Worm (Caenorhabditis elegans): ENCODE measurements around the gene gon-1.
"Not testable (repeated sequence)": the region's sequence is repeated elsewhere in the genome, so short reads cannot be mapped to it uniquely, and the experiment has no call there.

Gene gon-1

ce11 chrIV:9894331-9894730, 58.9 kb downstream of the gon-1 start, which contains the start of gene msp-77:
msp-77 (plus strand) TSS chrIV:9894631.
- TF ChIP-seq ceh-58 (GFP tag; IDR thresholded peaks at IDR 0.05); ceh-100 (GFP tag; IDR thresholded peaks at IDR 0.05); tbx-9 (tag; optimal IDR thresholded peaks at IDR 0.05; ENCODE audit: borderline replicate concordance): not testable (repeated sequence)

- not testable (repeated sequence) for TF ChIP-seq madf-6 (GFP tag; IDR thresholded peaks at IDR 0.05); Y53G8AR.9 (GFP tag; conservative IDR thresholded peaks at IDR 0.05); hrde-1 (tag; optimal IDR thresholded peaks at IDR 0.05; ENCODE audit: borderline replicate concordance)
Observed at ce11 chrIV:9893649-9894048, 59.6 kb downstream of the gon-1 start, which contains the start of gene sss-1. sss-1 (minus strand) TSS chrIV:9893749.

DNA sequence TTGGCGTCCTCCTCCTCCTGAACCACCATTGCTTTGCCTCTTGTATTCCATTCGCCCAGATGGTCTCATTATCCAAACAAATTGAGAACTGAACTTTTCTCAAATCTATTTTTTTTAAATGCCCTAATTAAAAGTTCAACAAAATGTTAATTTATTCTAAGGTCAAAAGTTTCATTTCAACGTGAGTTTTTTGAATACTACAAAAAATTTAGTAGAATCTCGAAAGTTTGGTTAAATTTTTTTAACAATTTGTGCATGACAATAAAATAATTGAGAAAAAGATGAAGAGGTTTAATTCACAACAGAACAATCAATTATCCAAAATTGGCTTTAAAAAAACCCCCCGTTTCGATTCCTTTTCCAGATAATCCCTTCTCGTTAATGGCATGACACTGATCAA, 61.3 kb downstream of the gon-1 start, which contains the start of gene F32B6.4:
Gene F32B6.4 (minus strand): TSS at position 101 of the 400 bp plus-strand sequence.
- TF ChIP-seq nhr-27 (tag; optimal IDR thresholded peaks at IDR 0.05), result no peak
- TF ChIP-seq lin-40 (tag; optimal IDR thresholded peaks at IDR 0.05), result no peak
- TF ChIP-seq ztf-26 (tag; optimal IDR thresholded peaks at IDR 0.05), result no peak
- no peak for TF ChIP-seq snpc-4 (GFP tag; optimal IDR thresholded peaks at IDR 0.05)
- no peak for TF ChIP-seq snpc-4 (tag; optimal IDR thresholded peaks at IDR 0.05)
- TF ChIP-seq attf-6 (GFP tag; IDR thresholded peaks at IDR 0.05), result no peak
- no peak for TF ChIP-seq hsf-1 (GFP tag; IDR thresholded peaks at IDR 0.05)
- no peak for TF ChIP-seq D2030.7 (GFP tag; IDR thresholded peaks at IDR 0.05)
- TF ChIP-seq dpl-1 (GFP tag; optimal IDR thresholded peaks at IDR 0.05), result no peak

DNA sequence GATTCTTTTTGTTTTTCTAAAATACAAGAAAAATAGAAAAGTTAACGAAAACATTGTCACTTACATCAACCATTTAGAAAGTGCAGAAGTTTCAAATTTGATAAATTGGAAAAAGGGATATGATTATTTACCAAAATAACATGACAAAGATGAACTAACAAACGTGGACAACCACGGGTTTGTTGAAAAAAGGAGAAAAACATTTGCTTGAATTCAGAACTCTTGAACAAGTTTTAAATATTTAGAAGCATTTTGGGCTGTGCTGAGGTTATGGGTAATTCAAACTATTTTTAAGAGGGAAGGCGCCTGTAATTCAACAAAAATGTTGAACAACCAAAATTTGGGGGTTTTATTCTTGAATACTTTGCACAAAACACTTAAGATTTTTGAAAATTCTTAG, 63.4 kb downstream of the gon-1 start, which contains the start of gene ttbk-3:
Gene ttbk-3 (minus strand): TSS at position 101 of the 400 bp plus-strand sequence.
- TF ChIP-seq B0261.1 (tag; optimal IDR thresholded peaks at IDR 0.05) (no peak), rcor-1 (GFP tag; IDR thresholded peaks at IDR 0.05) (no peak), ets-4 (GFP tag; optimal IDR thresholded peaks at IDR 0.05) (no peak), F55B11.4 (tag; optimal IDR thresholded peaks at IDR 0.05; ENCODE audit: borderline replicate concordance, insufficient read depth) (no peak), lag-1 (GFP tag; IDR thresholded peaks at IDR 0.05) (no peak), K11D2.4 (GFP tag; IDR thresholded peaks at IDR 0.05) (no peak), sptf-2 (GFP tag; optimal IDR thresholded peaks at IDR 0.05) (no peak), F57C9.4 (tag; optimal IDR thresholded peaks at IDR 0.05) (no peak), gei-17 (GFP tag; optimal IDR thresholded peaks at IDR 0.05) (no peak), dox-1 (GFP tag; IDR thresholded peaks at IDR 0.05) (no peak), lir-1 (GFP tag; conservative IDR thresholded peaks at IDR 0.05) (no peak), mcd-1 (GFP tag; IDR thresholded peaks at IDR 0.05) (no peak), aptf-2 (GFP tag; conservative IDR thresholded peaks at IDR 0.05) (no peak), lsy-27 (tag; optimal IDR thresholded peaks at IDR 0.05; ENCODE audit: borderline replicate concordance, insufficient read depth) (no peak), ztf-25 (GFP tag; IDR thresholded peaks at IDR 0.05) (no peak), lin-26 (GFP tag; IDR thresholded peaks at IDR 0.05) (no peak), fkh-3 (tag; optimal IDR thresholded peaks at IDR 0.05) (no peak)

DNA sequence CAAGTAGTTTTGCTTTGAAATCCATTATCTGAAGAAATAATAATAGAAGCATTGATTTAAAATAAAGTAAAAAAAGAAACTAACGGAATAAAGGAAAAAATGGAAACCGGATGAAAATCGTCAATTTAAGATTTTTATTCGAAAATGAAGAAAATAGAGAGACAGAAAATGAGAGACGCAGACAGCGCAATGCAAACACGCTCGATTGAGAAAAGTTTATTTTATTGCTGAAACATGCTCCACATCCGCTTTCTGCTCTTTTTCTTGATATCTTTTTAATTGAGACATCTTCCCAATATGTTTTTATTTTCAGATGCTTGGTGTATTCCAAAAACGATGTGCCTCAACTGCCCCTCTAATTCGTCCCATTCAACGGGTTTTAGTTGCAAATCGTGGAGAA, 69.0 kb downstream of the gon-1 start, which contains the start of the genes prp-18 and mccc-1:
Gene prp-18 (minus strand): TSS at position 127 of the 400 bp plus-strand sequence.
Gene mccc-1 (plus strand): TSS at position 314 of the 400 bp plus-strand sequence.
- TF ChIP-seq attf-3 (GFP tag; conservative IDR thresholded peaks at IDR 0.05) (no peak), attf-5 (GFP tag; optimal IDR thresholded peaks at IDR 0.05) (peak; percentile 25), lin-54 (GFP tag; optimal IDR thresholded peaks at IDR 0.05) (no peak), snpc-4 (GFP tag; optimal IDR thresholded peaks at IDR 0.05) (no peak), snpc-4 (tag; optimal IDR thresholded peaks at IDR 0.05) (peak in 2 of 4 experiments; percentile 35 to 44), dpl-1 (GFP tag; optimal IDR thresholded peaks at IDR 0.05) (peak; percentile 20), F10E7.11 (tag; optimal IDR thresholded peaks at IDR 0.05) (no peak), lin-26 (GFP tag; IDR thresholded peaks at IDR 0.05) (no peak), mes-4 (tag; optimal IDR thresholded peaks at IDR 0.05) (no peak), aptf-2 (GFP tag; conservative IDR thresholded peaks at IDR 0.05) (no peak), bed-2 (GFP tag; IDR thresholded peaks at IDR 0.05) (no peak), ceh-27 (GFP tag; optimal IDR thresholded peaks at IDR 0.05) (no peak), ceh-79 (tag; optimal IDR thresholded peaks at IDR 0.05) (no peak), mcd-1 (GFP tag; IDR thresholded peaks at IDR 0.05) (peak; percentile 89), hsf-1 (GFP tag; IDR thresholded peaks at IDR 0.05) (no peak), B0336.3 (GFP tag; IDR thresholded peaks at IDR 0.05) (no peak), F23B12.7 (tag; optimal IDR thresholded peaks at IDR 0.05; ENCODE audit: insufficient read depth) (peak; percentile 63)
